Fruit fly (Drosophila melanogaster): ENCODE data around the gene Bre1.
A peak's percentile ranks its signal among the peaks of the same experiment; 100 is the strongest.

Bre1 gene

DNA sequence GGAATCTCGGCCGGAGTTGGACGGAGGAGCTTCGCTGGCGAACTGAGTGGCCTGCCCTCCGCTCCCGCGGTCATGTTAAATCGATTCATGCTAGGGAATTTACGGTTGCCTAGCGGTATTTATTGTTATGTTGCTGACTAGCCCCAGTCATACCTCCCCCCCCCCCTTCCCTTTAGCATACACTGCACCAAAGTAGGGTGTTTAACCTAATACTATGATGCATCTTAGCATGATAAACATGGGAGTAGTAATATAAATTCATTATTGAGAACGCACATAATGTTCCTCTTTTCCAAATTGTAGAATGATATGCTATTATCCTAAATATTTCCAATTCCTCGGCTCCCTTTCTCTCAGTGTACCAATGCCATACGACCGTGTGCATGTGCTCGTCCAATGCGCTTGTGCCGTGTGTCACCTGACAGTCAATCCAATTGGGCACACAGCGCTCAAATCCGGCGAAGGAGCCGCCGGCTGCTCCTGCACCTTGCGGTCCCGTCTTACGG, 2.6 kb upstream of the Bre1 start, which contains the start of gene Tektin-C (continued):
- TF ChIP-seq CG4820 (GFP tag; optimal IDR thresholded peaks at IDR 0.05) (no peak), ab (GFP tag; optimal IDR thresholded peaks at IDR 0.05) (no peak), CG8944 (GFP tag; optimal IDR thresholded peaks at IDR 0.05) (no peak), CG10209 (GFP tag; optimal IDR thresholded peaks at IDR 0.05) (peak; percentile 8), CG34224 (GFP tag; IDR thresholded peaks at IDR 0.05; ENCODE audit: partially characterized antibody) (no peak), CG2120 (GFP tag; optimal IDR thresholded peaks at IDR 0.05) (no peak), Abd-B (GFP tag; optimal IDR thresholded peaks at IDR 0.05) (no peak), CG14050 (GFP tag; IDR thresholded peaks at IDR 0.05) (peak; percentile 10; the same call in 1 of the 3 replicates), nom (GFP tag; optimal IDR thresholded peaks at IDR 0.05) (no peak), oc (tag; optimal IDR thresholded peaks at IDR 0.05) (no peak), CG8765 (GFP tag; IDR thresholded peaks at IDR 0.05) (no peak), BEAF-32 (GFP tag; optimal IDR thresholded peaks at IDR 0.05) (no peak), dmrt99B (tag; optimal IDR thresholded peaks at IDR 0.05) (no peak), unc-4 (GFP tag; IDR thresholded peaks at IDR 0.05; ENCODE audit: partially characterized antibody) (no peak), Bgb (GFP tag; IDR thresholded peaks at IDR 0.05; ENCODE audit: partially characterized antibody) (no peak), CG34376 (GFP tag; optimal IDR thresholded peaks at IDR 0.05) (no peak), ems (GFP tag; optimal IDR thresholded peaks at IDR 0.05) (peak; percentile 25), lola (GFP tag; optimal IDR thresholded peaks at IDR 0.05) (no peak), nmo (GFP tag; optimal IDR thresholded peaks at IDR 0.05) (peak; percentile 11), prd (optimal IDR thresholded peaks at IDR 0.05) (no peak), prd (GFP tag; IDR thresholded peaks at IDR 0.05) (peak; percentile 57; the same call in 2 of the 3 replicates), CG31388 (GFP tag; optimal IDR thresholded peaks at IDR 0.05) (no peak), ERR (GFP tag; optimal IDR thresholded peaks at IDR 0.05) (no peak), CG2116 (GFP tag; optimal IDR thresholded peaks at IDR 0.05) (no peak), dmrt11E (tag; optimal IDR thresholded peaks at IDR 0.05) (peak; percentile 9), Usf (GFP tag; optimal IDR thresholded peaks at IDR 0.05) (no peak), NK7.1 (GFP tag; optimal IDR thresholded peaks at IDR 0.05) (no peak), E2f2 (GFP tag; IDR thresholded peaks at IDR 0.05) (no peak), bowl (GFP tag; IDR thresholded peaks at IDR 0.05) (no peak), ash1 (GFP tag; optimal IDR thresholded peaks at IDR 0.05) (no peak), CG17361 (GFP tag; IDR thresholded peaks at IDR 0.05) (0 out of 3 replicates have a peak, but pooled peaks have one; percentile 8), Hr51 (GFP tag; optimal IDR thresholded peaks at IDR 0.05) (no peak), CG12391 (tag; optimal IDR thresholded peaks at IDR 0.05) (peak; percentile 13), CG12744 (GFP tag; optimal IDR thresholded peaks at IDR 0.05) (no peak), CG2199 (GFP tag; IDR thresholded peaks at IDR 0.05) (no peak), H2.0 (GFP tag; IDR thresholded peaks at IDR 0.05) (no peak), Atf-2 (GFP tag; optimal IDR thresholded peaks at IDR 0.05) (no peak), Scr (GFP tag; IDR thresholded peaks at IDR 0.05; ENCODE audit: partially characterized antibody) (no peak), CG17186 (GFP tag; optimal IDR thresholded peaks at IDR 0.05) (no peak), CG13894 (tag; optimal IDR thresholded peaks at IDR 0.05) (no peak), Adf1 (GFP tag; IDR thresholded peaks at IDR 0.05) (no peak), Mrtf (GFP tag; IDR thresholded peaks at IDR 0.05) (no peak), kni (GFP tag; optimal IDR thresholded peaks at IDR 0.05) (no peak), trh (GFP tag; optimal IDR thresholded peaks at IDR 0.05) (no peak), Doc2 (GFP tag; IDR thresholded peaks at IDR 0.05) (no peak), CG1792 (GFP tag; optimal IDR thresholded peaks at IDR 0.05) (no peak), CG15073 (GFP tag; optimal IDR thresholded peaks at IDR 0.05) (no peak), wek (GFP tag; optimal IDR thresholded peaks at IDR 0.05) (no peak), CG4617 (GFP tag; optimal IDR thresholded peaks at IDR 0.05; ENCODE audit: borderline replicate concordance) (no peak), pan (optimal IDR thresholded peaks at IDR 0.05) (no peak), pan (GFP tag; optimal IDR thresholded peaks at IDR 0.05 in 1 of 2, IDR thresholded peaks at IDR 0.05 in 1 of 2) (peak in 1 of 2 experiments; percentile 7)

Measured in whole organism, embryonic.